Worm (Caenorhabditis elegans): ENCODE data around the gene Y7A5A.2.

DNA sequence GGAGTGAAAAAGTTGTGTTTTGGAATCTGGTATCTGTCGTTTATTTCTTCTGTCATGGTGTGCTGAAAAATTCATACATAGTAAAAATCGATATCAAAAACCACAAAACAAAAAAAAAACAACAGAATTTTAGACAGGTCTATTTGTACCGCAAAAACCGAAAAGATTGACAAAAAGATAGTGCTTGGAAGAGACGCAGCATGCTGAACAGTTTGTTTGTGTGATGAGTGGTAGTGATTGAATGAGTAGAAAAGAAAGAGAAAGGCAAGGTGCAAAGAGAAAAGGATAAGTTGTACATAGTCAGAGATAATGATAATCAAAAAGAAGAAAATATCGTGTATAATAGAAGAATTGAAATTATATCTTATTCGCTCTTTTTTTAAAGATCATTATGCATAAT, at the start of gene Y7A5A.2:
- TF ChIP-seq nhr-28 (tag; optimal IDR thresholded peaks at IDR 0.05) (no peak), nhr-237 (tag; optimal IDR thresholded peaks at IDR 0.05) (no peak), lin-13 (tag; optimal IDR thresholded peaks at IDR 0.05) (no peak), unc-39 (tag; optimal IDR thresholded peaks at IDR 0.05) (no peak), zip-8 (tag; optimal IDR thresholded peaks at IDR 0.05) (no peak), lsy-2 (tag; optimal IDR thresholded peaks at IDR 0.05) (no peak), ceh-43 (GFP tag; optimal IDR thresholded peaks at IDR 0.05) (no peak), pha-4 (tag; optimal IDR thresholded peaks at IDR 0.05) (no peak)

All from whole organism, mixed stage, embryonic.